Fruit fly (Drosophila melanogaster) whole organism, embryonic: ENCODE measurements around the gene Tcs6.

Source experiments
- Aef1 ChIP-seq: fragments of 200-800 bp; sonication (Bioruptor generic); IDR thresholded peaks from 3 replicates; pipeline ENCODE4 v1.3.6; 2022; ENCODE audit warnings: missing biosample characterization, missing genetic modification characterization
- CG30020 ChIP-seq: fragments of 200-800 bp; optimal IDR thresholded peaks from 2 replicates; lab custom pipeline; 2019; ENCODE audit warnings: missing biosample characterization, mild to moderate bottlenecking, missing genetic modification characterization, moderate library complexity
- CG4730 ChIP-seq: fragments of 200-800 bp; sonication (Bioruptor generic); IDR thresholded peaks from 2 replicates; pipeline ENCODE4 v1.3.6; 2022; ENCODE audit warnings: missing biosample characterization, missing genetic modification characterization
- Doc3 ChIP-seq: fragments of 200-800 bp; sonication (Bioruptor generic); IDR thresholded peaks from 3 replicates; pipeline ENCODE4 v1.3.6; 2022; ENCODE audit warnings: missing biosample characterization, missing genetic modification characterization; ENCODE audit not compliant: partially characterized antibody
- Lpt ChIP-seq: fragments of >200 bp; optimal IDR thresholded peaks from 2 replicates; lab custom pipeline; 2018; ENCODE audit warnings: missing biosample characterization, missing genetic modification characterization
- PHDP ChIP-seq: fragments of 200-800 bp; sonication (Bioruptor generic); optimal IDR thresholded peaks from 3 replicates; lab custom pipeline; 2018; ENCODE audit warnings: missing biosample characterization, mild to moderate bottlenecking, missing genetic modification characterization, moderate library complexity
- Xrp1 ChIP-seq: fragments of 200-800 bp; sonication (Bioruptor generic); IDR thresholded peaks from 2 replicates; pipeline ENCODE4 v1.3.6; 2022; ENCODE audit warnings: missing biosample characterization, missing genetic modification characterization
- luna ChIP-seq: fragments of 200-800 bp; sonication (Bioruptor generic); optimal IDR thresholded peaks from 2 replicates; lab custom pipeline; 2016; ENCODE audit warnings: missing biosample characterization, missing genetic modification characterization
- otp ChIP-seq: fragments of 200-800 bp; sonication (Bioruptor generic); IDR thresholded peaks from 3 replicates; pipeline ENCODE4, ENCODE4 v1.3.6; 2022; ENCODE audit warnings: missing biosample characterization, missing genetic modification characterization
- pzg ChIP-seq: fragments of 200-800 bp; sonication (Bioruptor generic); optimal IDR thresholded peaks from 3 replicates; lab custom pipeline; 2018; ENCODE audit warnings: missing biosample characterization, mild to moderate bottlenecking, missing genetic modification characterization, moderate library complexity
- shn ChIP-seq: fragments of 200-800 bp; sonication (Bioruptor generic); optimal IDR thresholded peaks from 3 replicates; lab custom pipeline; 2016; ENCODE audit warnings: missing biosample characterization, missing genetic modification characterization
- tgo ChIP-seq: fragments of 200-800 bp; sonication (Bioruptor generic); IDR thresholded peaks from 3 replicates; pipeline ENCODE4 v1.3.6; 2022; ENCODE audit warnings: missing biosample characterization, missing genetic modification characterization

DNA sequence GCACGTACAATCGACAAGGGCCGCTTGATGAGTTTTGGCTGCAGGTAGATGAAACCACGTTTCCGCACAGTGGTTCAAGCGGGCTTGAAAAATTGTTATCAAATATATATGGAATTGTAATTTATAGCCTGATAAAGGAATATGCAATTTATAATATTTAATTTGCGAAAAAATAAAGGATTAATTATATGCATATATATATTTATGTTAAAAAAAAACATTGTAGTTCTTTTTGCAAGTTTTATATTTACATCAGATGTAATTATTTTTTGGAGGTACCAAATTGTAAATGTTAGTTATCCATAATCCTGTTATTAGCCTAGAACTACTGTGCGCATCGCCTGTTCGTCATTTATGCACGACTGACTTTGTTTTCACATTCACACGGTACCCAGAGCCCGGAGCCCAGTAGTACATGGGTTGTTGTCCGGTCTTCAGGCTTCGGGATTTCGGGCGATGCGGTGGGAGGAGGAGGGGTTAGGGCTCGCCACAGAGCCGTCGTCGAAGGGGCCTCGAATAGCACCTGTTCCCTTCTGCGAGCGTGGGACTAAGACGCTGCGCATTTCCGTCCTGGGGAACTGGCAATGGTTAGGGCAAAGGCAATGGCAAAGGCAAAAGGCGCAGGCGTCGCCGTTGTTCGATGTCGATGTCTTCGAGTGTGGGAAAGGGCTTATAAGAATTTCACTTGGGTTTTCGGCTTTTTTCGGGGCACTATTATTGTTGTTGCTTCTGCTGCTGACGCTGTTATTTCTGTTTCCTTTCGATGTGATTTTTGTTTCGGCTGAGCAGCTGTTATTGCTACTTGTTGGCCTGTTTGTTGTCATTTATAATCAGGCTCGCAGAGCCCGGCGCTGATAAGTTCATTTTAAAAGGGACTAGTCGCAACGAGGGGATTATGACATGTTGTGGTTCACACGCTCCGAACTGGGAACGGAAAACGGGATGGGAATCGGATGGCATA, 40.0 kb downstream of the Tcs6 start:
- no peak for TF ChIP-seq luna (GFP tag; lab: Kevin White, UChicago)
- no peak for TF ChIP-seq Lpt (GFP tag; lab: Kevin White, UChicago)
- peak; percentile 74 for TF ChIP-seq PHDP (tag; lab: Kevin White, UChicago)
- no peak for TF ChIP-seq pzg (GFP tag; lab: Kevin White, UChicago)
- TF ChIP-seq CG30020 (tag; lab: Kevin White, UChicago), result peak; percentile 74
- peak; percentile 92 for TF ChIP-seq Xrp1 (GFP tag; lab: Robert Waterston, UW)
- TF ChIP-seq otp (GFP tag; lab: Robert Waterston, UW), result no peak
- peak; percentile 61; the same call in 2 of the 3 replicates for TF ChIP-seq tgo (GFP tag; lab: Robert Waterston, UW)
- no peak for TF ChIP-seq Doc3 (GFP tag; lab: Robert Waterston, UW)
- TF ChIP-seq CG4730 (GFP tag; lab: Robert Waterston, UW), result no peak; the same call in none of the 2 replicates
- no peak for TF ChIP-seq shn
- no peak for TF ChIP-seq Aef1
